Fruit fly (Drosophila melanogaster) whole organism, wandering third instar larva: ENCODE results near the gene CSN1a.
A peak's percentile ranks its signal among the peaks of the same experiment; 100 is the strongest.

Source experiments
- Dfd ChIP-seq: fragments of >200 bp; optimal IDR thresholded peaks from 2 replicates; lab custom pipeline; 2017; ENCODE audit warnings: missing biosample characterization, missing genetic modification characterization
- GATAd ChIP-seq: sonication (Bioruptor generic); optimal IDR thresholded peaks from 2 replicates; lab custom pipeline; 2016; ENCODE audit warnings: missing biosample characterization, missing genetic modification characterization
- Hr83 ChIP-seq: fragments of 200-300 bp; sonication (Bioruptor generic); optimal IDR thresholded peaks from 2 replicates; lab custom pipeline; 2016; ENCODE audit warnings: missing biosample characterization, mild to moderate bottlenecking, missing genetic modification characterization, moderate library complexity; ENCODE audit not compliant: poor library complexity, severe bottlenecking
- N ChIP-seq: fragments of >200 bp; optimal IDR thresholded peaks from 2 replicates; lab custom pipeline; 2018; ENCODE audit warnings: missing biosample characterization, missing external identifiers, missing genetic modification characterization
- h ChIP-seq: fragments of 200-800 bp; sonication (Bioruptor generic); optimal IDR thresholded peaks from 3 replicates; lab custom pipeline; 2016; ENCODE audit warnings: missing biosample characterization, mild to moderate bottlenecking, missing genetic modification characterization
- jim ChIP-seq: fragments of 175-275, 200-325 bp; sonication (Bioruptor generic); optimal IDR thresholded peaks from 2 replicates; lab custom pipeline; 2016; ENCODE audit warnings: missing biosample characterization, mild to moderate bottlenecking, missing genetic modification characterization
- psq ChIP-seq: fragments of 200-800 bp; sonication (Bioruptor generic); optimal IDR thresholded peaks from 3 replicates; lab custom pipeline; 2017; ENCODE audit warnings: missing biosample characterization, mild to moderate bottlenecking, missing genetic modification characterization, moderate library complexity
- usp ChIP-seq: fragments of >200 bp; optimal IDR thresholded peaks from 2 replicates; lab custom pipeline; 2017; ENCODE audit warnings: missing biosample characterization, missing genetic modification characterization

DNA sequence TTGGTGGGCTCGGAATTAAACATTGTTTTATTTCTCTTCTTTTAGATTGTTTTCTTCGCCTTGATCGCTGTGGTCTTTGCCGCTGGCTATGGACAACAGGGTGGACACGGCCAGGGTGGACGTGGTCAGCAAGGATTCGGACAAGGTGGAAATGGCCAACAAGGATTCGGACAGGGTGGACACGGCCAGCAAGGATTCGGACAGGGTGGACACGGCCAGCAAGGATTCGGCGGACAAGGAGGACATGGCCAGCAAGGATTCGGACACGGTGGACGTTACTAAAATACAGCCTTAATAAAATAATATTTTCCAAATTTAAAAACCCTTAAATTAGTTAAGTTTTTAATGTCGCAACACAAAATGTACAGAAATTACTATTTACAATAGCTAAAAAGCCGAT, 19.2 kb upstream of the CSN1a start:
- TF ChIP-seq N (GFP tag; lab: Kevin White, UChicago) = no peak
- TF ChIP-seq Dfd (GFP tag; lab: Kevin White, UChicago) = no peak
- no peak for TF ChIP-seq usp (GFP tag; lab: Kevin White, UChicago)
- no peak for TF ChIP-seq h (GFP tag; lab: Kevin White, UChicago)
- TF ChIP-seq psq (GFP tag; lab: Kevin White, UChicago) = no peak
- TF ChIP-seq jim = no peak
- TF ChIP-seq Hr83 (GFP tag; lab: Kevin White, UChicago) = peak; percentile 56
- TF ChIP-seq GATAd (GFP tag; lab: Kevin White, UChicago) = no peak
